Worm (Caenorhabditis elegans) whole organism, L3 larva: ENCODE results near the gene T07D1.3.

ENCODE experiments used
- R02D3.7 ChIP-seq: fragments of 150-350 bp; optimal IDR thresholded peaks from 2 replicates; lab custom pipeline; 2014; ENCODE audit warnings: missing biosample characterization, missing genetic modification characterization
- aly-2 ChIP-seq: fragments of 150-350 bp; optimal IDR thresholded peaks from 2 replicates; lab custom pipeline; 2014; ENCODE audit warnings: missing biosample characterization, missing genetic modification characterization
- ama-1 ChIP-seq: fragments of 150-350 bp; optimal IDR thresholded peaks from 2 replicates; lab custom pipeline; 2018
- egl-27 ChIP-seq: sonication (generic microtip); optimal IDR thresholded peaks from 4 replicates; lab custom pipeline; 2017; ENCODE audit warnings: missing biosample characterization, missing genetic modification reagents, missing genetic modification characterization
- elt-2 ChIP-seq: sonication (generic microtip); optimal IDR thresholded peaks from 2 replicates; lab custom pipeline; 2016; ENCODE audit warnings: missing genetic modification reagents, mild to moderate bottlenecking, missing genetic modification characterization, missing compliant biosample characterization
- jun-1 ChIP-seq: fragments of 150-350 bp; optimal IDR thresholded peaks from 2 replicates; lab custom pipeline; 2014; ENCODE audit warnings: missing biosample characterization, missing genetic modification reagents, missing genetic modification characterization
- lin-39 ChIP-seq: fragments of 150-350 bp; optimal IDR thresholded peaks from 2 replicates; lab custom pipeline; 2018; ENCODE audit warnings: missing biosample characterization, missing genetic modification reagents, missing genetic modification characterization
- pqm-1 ChIP-seq: fragments of 150-350 bp; optimal IDR thresholded peaks from 2 replicates; lab custom pipeline; 2017; ENCODE audit warnings: missing biosample characterization, missing genetic modification characterization, inconsistent platforms
- sea-2 ChIP-seq: fragments of 150-350 bp; sonication (generic microtip); optimal IDR thresholded peaks from 4 replicates; lab custom pipeline; 2014; ENCODE audit warnings: missing biosample characterization, missing genetic modification reagents, missing genetic modification characterization
- ztf-11 ChIP-seq: fragments of 150-350 bp; optimal IDR thresholded peaks from 2 replicates; lab custom pipeline; 2014; ENCODE audit warnings: missing biosample characterization, missing genetic modification characterization

ce11 chrX:2446185-2446584, 3.0 kb upstream of the T07D1.3 start:
- TF ChIP-seq egl-27 (tag; lab: Kevin White, UChicago): no peak
- no peak for TF ChIP-seq ztf-11 (tag; lab: Kevin White, UChicago)
- TF ChIP-seq R02D3.7 (tag; lab: Kevin White, UChicago): no peak
- no peak for TF ChIP-seq aly-2 (tag; lab: Kevin White, UChicago)
- TF ChIP-seq jun-1 (tag; lab: Kevin White, UChicago): no peak
- TF ChIP-seq lin-39: no peak
- TF ChIP-seq elt-2 (tag; lab: Kevin White, UChicago): no peak
- no peak for TF ChIP-seq ama-1 (lab: Kevin White, UChicago)
- no peak for TF ChIP-seq pqm-1
- TF ChIP-seq sea-2 (GFP tag; lab: Kevin White, UChicago): no peak
